Worm (Caenorhabditis elegans): Measurements from ENCODE around the gene fbxa-114.

- TF ChIP-seq sea-1 (GFP tag; conservative IDR thresholded peaks at IDR 0.05) (no peak), tbx-37 (GFP tag; conservative IDR thresholded peaks at IDR 0.05) (no peak), scrt-1 (GFP tag; IDR thresholded peaks at IDR 0.05) (no peak), tra-4 (tag; optimal IDR thresholded peaks at IDR 0.05) (no peak), pes-1 (GFP tag; IDR thresholded peaks at IDR 0.05) (no peak), aly-1 (tag; optimal IDR thresholded peaks at IDR 0.05) (no peak), hnd-1 (tag; optimal IDR thresholded peaks at IDR 0.05) (no peak), hmg-4 (GFP tag; optimal IDR thresholded peaks at IDR 0.05) (no peak), B0310.2 (tag; optimal IDR thresholded peaks at IDR 0.05) (no peak)
Observed at ce11 chrV:20182311-20182710, 19.1 kb upstream of the fbxa-114 start.
